Fruit fly (Drosophila melanogaster) whole organism, prepupa: ENCODE measurements around the gene CG13970.

Source experiments
- Blimp-1 ChIP-seq: fragments of 200-800 bp; sonication (Bioruptor generic); optimal IDR thresholded peaks from 3 replicates; lab custom pipeline; 2017; ENCODE audit warnings: missing biosample characterization, missing genetic modification characterization, mild to moderate bottlenecking, moderate library complexity, missing genetic modification reagents
- CG10669 ChIP-seq: fragments of 200-800 bp; sonication (Bioruptor generic); optimal IDR thresholded peaks from 3 replicates; lab custom pipeline; 2018; ENCODE audit warnings: missing biosample characterization, mild to moderate bottlenecking, missing genetic modification characterization, moderate library complexity
- CG11294 ChIP-seq: fragments of 200-800 bp; sonication (Bioruptor generic); IDR thresholded peaks from 2 replicates; pipeline ENCODE4 v1.3.6; 2022; ENCODE audit warnings: missing biosample characterization, missing genetic modification characterization
- CG11762 ChIP-seq: fragments of 200-800 bp; sonication (Bioruptor generic); optimal IDR thresholded peaks from 3 replicates; lab custom pipeline; 2016; ENCODE audit warnings: missing biosample characterization, missing genetic modification characterization; ENCODE audit not compliant: insufficient read depth
- CG11902 ChIP-seq: fragments of 200-800 bp; sonication (Bioruptor generic); optimal IDR thresholded peaks from 3 replicates; lab custom pipeline; 2016; ENCODE audit warnings: missing biosample characterization, missing genetic modification characterization
- CG15336 ChIP-seq: fragments of 200-800 bp; sonication (Bioruptor generic); IDR thresholded peaks from 2 replicates; pipeline ENCODE4 v1.3.6; 2022; ENCODE audit warnings: missing biosample characterization, missing genetic modification characterization
- CG1621 ChIP-seq: fragments of 200-800 bp; sonication (Bioruptor generic); optimal IDR thresholded peaks from 3 replicates; lab custom pipeline; 2018; ENCODE audit warnings: missing biosample characterization, mild to moderate bottlenecking, missing genetic modification characterization
- CG3032 ChIP-seq: fragments of 200-800 bp; optimal IDR thresholded peaks from 2 replicates; lab custom pipeline; 2019; ENCODE audit warnings: missing biosample characterization, mild to moderate bottlenecking, missing genetic modification characterization, moderate library complexity
- CG34406 ChIP-seq: fragments of 200-800 bp; sonication (Bioruptor generic); optimal IDR thresholded peaks from 3 replicates; lab custom pipeline; 2016; ENCODE audit warnings: missing biosample characterization, missing genetic modification characterization
- CG3919 ChIP-seq: fragments of 200-800 bp; sonication (Bioruptor generic); optimal IDR thresholded peaks from 3 replicates; lab custom pipeline; 2016; ENCODE audit warnings: missing biosample characterization, missing genetic modification characterization
- CG4318 ChIP-seq: fragments of 200-800 bp; sonication (Bioruptor generic); optimal IDR thresholded peaks from 3 replicates; lab custom pipeline; 2017; ENCODE audit warnings: missing biosample characterization, mild to moderate bottlenecking, missing genetic modification characterization
- CG6163 ChIP-seq: fragments of 200-800 bp; sonication (Bioruptor generic); IDR thresholded peaks from 3 replicates; pipeline ENCODE4 v1.3.6; 2022; ENCODE audit warnings: missing biosample characterization, missing genetic modification characterization
- CG6276 ChIP-seq: fragments of 200-800 bp; sonication (Bioruptor generic); optimal IDR thresholded peaks from 2 replicates; lab custom pipeline; 2017; ENCODE audit warnings: missing biosample characterization, mild to moderate bottlenecking, missing genetic modification characterization
- CG6792 ChIP-seq: fragments of 200-800 bp; sonication (Bioruptor generic); optimal IDR thresholded peaks from 3 replicates; lab custom pipeline; 2016; ENCODE audit warnings: missing biosample characterization, missing genetic modification characterization
- CG6854 ChIP-seq: fragments of 200-800 bp; sonication (Bioruptor generic); optimal IDR thresholded peaks from 2 replicates; lab custom pipeline; 2017; ENCODE audit warnings: missing biosample characterization, mild to moderate bottlenecking, missing genetic modification characterization
- CG7368 ChIP-seq: fragments of 200-800 bp; sonication (Bioruptor generic); optimal IDR thresholded peaks from 3 replicates; lab custom pipeline; 2016; ENCODE audit warnings: missing biosample characterization, missing genetic modification characterization
- CG8119 ChIP-seq: fragments of 200-800 bp; sonication (Bioruptor generic); IDR thresholded peaks from 3 replicates; pipeline ENCODE4 v1.3.6; 2022; ENCODE audit warnings: missing biosample characterization, missing genetic modification characterization
- CG8319 ChIP-seq: fragments of 200-800 bp; sonication (Bioruptor generic); optimal IDR thresholded peaks from 3 replicates; lab custom pipeline; 2016; ENCODE audit warnings: missing biosample characterization, missing genetic modification characterization
- CG8632 ChIP-seq: fragments of 200-800 bp; sonication (Bioruptor generic); optimal IDR thresholded peaks from 3 replicates; lab custom pipeline; 2016; ENCODE audit warnings: missing biosample characterization, missing genetic modification characterization
- CG9139 ChIP-seq: fragments of 200-800 bp; sonication (Bioruptor generic); optimal IDR thresholded peaks from 3 replicates; lab custom pipeline; 2017; ENCODE audit warnings: missing biosample characterization, mild to moderate bottlenecking, missing genetic modification characterization
- Eip78C ChIP-seq: fragments of 200-800 bp; sonication (Bioruptor generic); peaks from one replicate; lab custom pipeline; 2016; ENCODE audit warnings: missing biosample characterization, missing genetic modification characterization
- Ets21C ChIP-seq: fragments of 200-800 bp; sonication (Bioruptor generic); optimal IDR thresholded peaks from 3 replicates; lab custom pipeline; 2016; ENCODE audit warnings: missing biosample characterization, missing genetic modification characterization
- Gug ChIP-seq: fragments of 200-800 bp; sonication (Bioruptor generic); IDR thresholded peaks from 2 replicates; pipeline ENCODE4 v1.3.6; 2022; ENCODE audit warnings: missing biosample characterization, missing genetic modification characterization
- Hr39 ChIP-seq: fragments of 200-800 bp; sonication (Bioruptor generic); optimal IDR thresholded peaks from 2 replicates; lab custom pipeline; 2016; ENCODE audit warnings: missing biosample characterization, missing genetic modification characterization
- Met ChIP-seq: fragments of 200-800 bp; sonication (Bioruptor generic); optimal IDR thresholded peaks from 3 replicates; lab custom pipeline; 2016; ENCODE audit warnings: missing biosample characterization, missing genetic modification characterization
- Sox14 ChIP-seq: fragments of 200-800 bp; sonication (Bioruptor generic); optimal IDR thresholded peaks from 3 replicates; lab custom pipeline; 2016; ENCODE audit warnings: missing biosample characterization, missing genetic modification characterization
- Sox15 ChIP-seq: fragments of 200-800 bp; sonication (Bioruptor generic); optimal IDR thresholded peaks from 3 replicates; lab custom pipeline; 2016; ENCODE audit warnings: missing biosample characterization, missing genetic modification characterization
- achi ChIP-seq: fragments of 200-800 bp; sonication (Bioruptor generic); optimal IDR thresholded peaks from 3 replicates; lab custom pipeline; 2016; ENCODE audit warnings: missing biosample characterization, missing genetic modification characterization
- acj6 ChIP-seq: fragments of 200-800 bp; sonication (Bioruptor generic); optimal IDR thresholded peaks from 3 replicates; lab custom pipeline; 2016; ENCODE audit warnings: missing biosample characterization, missing genetic modification characterization
- cyc ChIP-seq: fragments of 200-800 bp; sonication (Bioruptor generic); optimal IDR thresholded peaks from 3 replicates; lab custom pipeline; 2016; ENCODE audit warnings: missing biosample characterization, missing genetic modification characterization
- dac ChIP-seq: fragments of 200-800 bp; sonication (Bioruptor generic); optimal IDR thresholded peaks from 2 replicates; lab custom pipeline; 2017; ENCODE audit warnings: missing biosample characterization, mild to moderate bottlenecking, missing genetic modification characterization
- dsx ChIP-seq: fragments of 200-800 bp; optimal IDR thresholded peaks from 3 replicates; lab custom pipeline; 2019; ENCODE audit warnings: missing biosample characterization, mild to moderate bottlenecking, missing genetic modification characterization, moderate library complexity; ENCODE audit not compliant: poor library complexity, severe bottlenecking
- esn ChIP-seq: fragments of 200-800 bp; sonication (Bioruptor generic); optimal IDR thresholded peaks from 2 replicates; lab custom pipeline; 2016; ENCODE audit warnings: missing biosample characterization, mild to moderate bottlenecking, missing genetic modification characterization, moderate library complexity
- fd85E ChIP-seq: fragments of 200-800 bp; sonication (Bioruptor generic); optimal IDR thresholded peaks from 3 replicates; lab custom pipeline; 2016; ENCODE audit warnings: missing biosample characterization, missing genetic modification characterization
- lz ChIP-seq: fragments of 200-800 bp; sonication (Bioruptor generic); optimal IDR thresholded peaks from 3 replicates; lab custom pipeline; 2016; ENCODE audit warnings: missing biosample characterization, missing genetic modification characterization
- net ChIP-seq: fragments of 200-800 bp; sonication (Bioruptor generic); optimal IDR thresholded peaks from 3 replicates; lab custom pipeline; 2016; ENCODE audit warnings: missing biosample characterization, missing genetic modification characterization
- salr ChIP-seq, 2 experiments: fragments of 200-800 bp; sonication (Bioruptor generic); optimal IDR thresholded peaks; 3 replicates each; lab custom pipeline; 2016 to 2018; ENCODE audit warnings: missing biosample characterization in 2 of 2, missing genetic modification characterization in 2 of 2, mild to moderate bottlenecking in 1 of 2
- spab ChIP-seq: fragments of 200-800 bp; sonication (Bioruptor generic); optimal IDR thresholded peaks from 2 replicates; lab custom pipeline; 2017; ENCODE audit warnings: missing biosample characterization, mild to moderate bottlenecking, missing genetic modification characterization, missing genetic modification reagents
- svp ChIP-seq: fragments of 200-800 bp; sonication (Bioruptor generic); peaks from one replicate; lab custom pipeline; 2016; ENCODE audit warnings: missing biosample characterization, missing genetic modification characterization
- topi ChIP-seq: fragments of 200-800 bp; sonication (Bioruptor generic); optimal IDR thresholded peaks from 3 replicates; lab custom pipeline; 2016; ENCODE audit warnings: missing biosample characterization, missing genetic modification characterization
- vri ChIP-seq: fragments of 200-800 bp; sonication (Bioruptor generic); optimal IDR thresholded peaks from 3 replicates; lab custom pipeline; 2016; ENCODE audit warnings: missing biosample characterization, mild to moderate bottlenecking, missing genetic modification characterization

CG13970 gene

DNA sequence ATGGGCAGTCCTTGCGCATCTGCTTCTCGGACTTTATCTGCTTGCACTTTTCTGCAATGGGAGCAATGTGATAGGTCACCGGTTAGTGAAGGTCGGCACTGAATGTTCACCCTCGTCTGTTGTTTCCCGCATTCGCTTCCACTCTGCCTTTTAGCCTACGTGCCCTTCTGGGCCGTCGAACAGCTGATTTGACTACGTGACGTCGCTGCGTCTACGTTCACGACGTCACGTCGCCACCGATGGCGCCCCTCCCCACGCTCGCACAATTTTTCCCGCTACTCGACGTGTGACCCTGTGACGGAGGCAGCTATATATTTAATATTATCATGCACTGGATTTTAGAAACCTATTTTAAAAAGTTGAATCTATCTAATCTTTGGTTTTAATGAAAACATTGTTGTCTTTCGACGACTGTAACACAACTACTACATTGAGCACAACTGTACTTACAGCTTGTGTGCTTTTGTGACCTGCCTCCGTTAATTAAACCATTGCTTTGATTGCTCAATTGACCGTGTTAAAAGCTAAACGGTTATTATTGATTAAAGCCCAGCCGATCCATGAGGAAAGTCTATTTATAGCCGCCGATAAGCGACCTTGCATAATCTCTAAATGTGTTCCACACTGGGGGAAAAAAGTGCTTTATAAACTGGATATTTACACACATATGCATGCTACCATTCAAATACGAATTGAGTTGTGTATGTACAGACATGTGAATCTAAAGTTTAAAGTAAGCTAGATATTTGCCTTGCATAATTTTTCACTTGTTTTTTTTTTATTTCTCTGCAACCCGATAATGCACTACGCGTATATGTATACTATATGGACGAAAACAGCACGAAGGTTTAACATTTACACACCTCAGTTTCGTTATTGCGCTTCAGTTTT is 20.7 kb downstream of the CG13970 start (continued):
- peak; percentile 28 for TF ChIP-seq Sox15 (GFP tag; lab: Kevin White, UChicago)
- TF ChIP-seq CG6792 (GFP tag; lab: Kevin White, UChicago), result peak; percentile 29
- TF ChIP-seq CG3032, result peak; percentile 26
- peak; percentile 16 for TF ChIP-seq Met (GFP tag; lab: Kevin White, UChicago)
- TF ChIP-seq CG11762, result peak; percentile 29
- peak; percentile 35 for TF ChIP-seq CG34406 (GFP tag; lab: Kevin White, UChicago)
- peak; percentile 17 for TF ChIP-seq CG8319 (GFP tag; lab: Kevin White, UChicago)
- TF ChIP-seq Hr39, result peak; percentile 62
- no peak for TF ChIP-seq CG11294 (GFP tag; lab: Robert Waterston, UW)
- TF ChIP-seq salr (GFP tag; optimal IDR thresholded peaks at IDR 0.05; lab: Kevin White, UChicago), result peak in 1 of 2 experiments; percentile 14
- TF ChIP-seq svp, result peak; percentile 82
- no peak for TF ChIP-seq CG6854 (GFP tag; lab: Kevin White, UChicago)
- no peak for TF ChIP-seq CG6276
- no peak for TF ChIP-seq CG3919 (GFP tag; lab: Kevin White, UChicago)
- peak; percentile 45; the same call in 1 of the 2 replicates for TF ChIP-seq CG15336 (GFP tag; lab: Robert Waterston, UW)
- no peak for TF ChIP-seq dac (GFP tag; lab: Kevin White, UChicago)
- TF ChIP-seq CG7368 (GFP tag; lab: Kevin White, UChicago), result no peak
- TF ChIP-seq topi, result peak; percentile 30
- no peak for TF ChIP-seq CG4318 (GFP tag; lab: Kevin White, UChicago)
- TF ChIP-seq CG10669, result peak; percentile 37
- peak; percentile 32 for TF ChIP-seq CG1621 (tag; lab: Kevin White, UChicago)
- no peak for TF ChIP-seq Ets21C (GFP tag; lab: Kevin White, UChicago)
- TF ChIP-seq net, result peak; percentile 20
- peak; percentile 42 for TF ChIP-seq CG8632 (GFP tag; lab: Kevin White, UChicago)
- no peak for TF ChIP-seq Blimp-1 (GFP tag; lab: Kevin White, UChicago)
- peak; percentile 35 for TF ChIP-seq fd85E (GFP tag; lab: Kevin White, UChicago)
- peak; percentile 68 for TF ChIP-seq CG6163 (GFP tag; lab: Robert Waterston, UW)
- TF ChIP-seq achi (GFP tag; lab: Kevin White, UChicago), result peak; percentile 8
- TF ChIP-seq cyc (GFP tag; lab: Kevin White, UChicago), result no peak
- peak; percentile 23 for TF ChIP-seq Sox14 (GFP tag; lab: Kevin White, UChicago)
- peak; percentile 89 for TF ChIP-seq vri (GFP tag; lab: Kevin White, UChicago)
- TF ChIP-seq dsx (GFP tag; lab: Kevin White, UChicago), result no peak
- TF ChIP-seq spab (GFP tag; lab: Kevin White, UChicago), result peak; percentile 7
- peak; percentile 58 for TF ChIP-seq acj6 (GFP tag; lab: Kevin White, UChicago)
- peak; percentile 46 for TF ChIP-seq CG8119 (GFP tag; lab: Robert Waterston, UW)
- no peak for TF ChIP-seq CG9139
- peak; percentile 77 for TF ChIP-seq Eip78C (GFP tag; lab: Kevin White, UChicago)
- TF ChIP-seq Gug, result 0 out of 2 replicates have a peak, but pooled peaks have one; percentile 20
- no peak for TF ChIP-seq CG11902 (GFP tag; lab: Kevin White, UChicago)
- peak; percentile 52 for TF ChIP-seq esn (GFP tag; lab: Kevin White, UChicago)
- TF ChIP-seq lz, result peak; percentile 42
